Worm (Caenorhabditis elegans) whole organism, mixed stage, embryonic: ENCODE results near the gene C55C3.1.

ENCODE experiments used
- blmp-1 ChIP-seq: fragments of 150-350 bp; optimal IDR thresholded peaks from 2 replicates; lab custom pipeline; 2014; ENCODE audit warnings: missing biosample characterization, missing genetic modification characterization
- mab-5 ChIP-seq: fragments of 150-350 bp; optimal IDR thresholded peaks from 2 replicates; lab custom pipeline; 2014; ENCODE audit warnings: missing biosample characterization, missing genetic modification characterization
- nhr-12 ChIP-seq: fragments of 150-350 bp; optimal IDR thresholded peaks from 2 replicates; lab custom pipeline; 2014; ENCODE audit warnings: missing biosample characterization, missing genetic modification characterization
- nhr-76 ChIP-seq: sonication (generic microtip); optimal IDR thresholded peaks from 2 replicates; lab custom pipeline; 2017; ENCODE audit warnings: missing biosample characterization, missing genetic modification characterization

DNA sequence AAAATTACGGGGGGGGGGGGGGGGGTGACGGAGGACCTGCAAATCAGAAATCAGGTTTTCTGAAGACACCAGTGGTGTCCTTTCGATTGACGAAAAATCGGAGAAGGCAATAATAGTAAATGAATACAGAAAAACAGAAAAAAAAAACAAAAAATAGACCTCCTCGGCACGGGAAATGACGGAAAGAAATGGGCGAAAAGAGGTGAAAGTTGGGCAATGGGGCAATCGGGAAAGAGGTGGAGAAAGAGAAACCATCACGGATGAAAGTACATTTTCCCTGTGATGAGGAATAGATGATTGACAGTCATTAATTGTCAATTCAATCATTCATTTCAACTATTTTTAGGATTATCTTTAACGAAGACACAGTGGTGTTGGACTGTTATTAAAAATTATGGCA, 5.0 kb upstream of the C55C3.1 start:
- peak; percentile 67 for TF ChIP-seq blmp-1
- TF ChIP-seq mab-5 (tag; lab: Kevin White, UChicago) = no peak
- no peak for TF ChIP-seq nhr-12
- no peak for TF ChIP-seq nhr-76
